Fruit fly (Drosophila melanogaster) whole organism, prepupa: Measurements from ENCODE around the gene CG10137.
A peak's percentile ranks its signal among the peaks of the same experiment; 100 is the strongest.

Experiments
- CG15336 ChIP-seq: fragments of 200-800 bp; sonication (Bioruptor generic); IDR thresholded peaks from 2 replicates; pipeline ENCODE4 v1.3.6; 2022; ENCODE audit warnings: missing biosample characterization, missing genetic modification characterization
- CG31627 ChIP-seq: fragments of 200-800 bp; sonication (Bioruptor generic); optimal IDR thresholded peaks from 3 replicates; lab custom pipeline; 2016; ENCODE audit warnings: missing biosample characterization, missing genetic modification characterization
- CG34406 ChIP-seq: fragments of 200-800 bp; sonication (Bioruptor generic); optimal IDR thresholded peaks from 3 replicates; lab custom pipeline; 2016; ENCODE audit warnings: missing biosample characterization, missing genetic modification characterization
- CG4318 ChIP-seq: fragments of 200-800 bp; sonication (Bioruptor generic); optimal IDR thresholded peaks from 3 replicates; lab custom pipeline; 2017; ENCODE audit warnings: missing biosample characterization, mild to moderate bottlenecking, missing genetic modification characterization
- CG8119 ChIP-seq: fragments of 200-800 bp; sonication (Bioruptor generic); IDR thresholded peaks from 3 replicates; pipeline ENCODE4 v1.3.6; 2022; ENCODE audit warnings: missing biosample characterization, missing genetic modification characterization
- CG9139 ChIP-seq: fragments of 200-800 bp; sonication (Bioruptor generic); optimal IDR thresholded peaks from 3 replicates; lab custom pipeline; 2017; ENCODE audit warnings: missing biosample characterization, mild to moderate bottlenecking, missing genetic modification characterization
- Eip93F ChIP-seq: fragments of 200-800 bp; sonication (Bioruptor generic); optimal IDR thresholded peaks from 2 replicates; lab custom pipeline; 2016; ENCODE audit warnings: missing biosample characterization, mild to moderate bottlenecking, missing genetic modification characterization
- Hr38 ChIP-seq: sonication (Bioruptor generic); optimal IDR thresholded peaks from 2 replicates; lab custom pipeline; 2016; ENCODE audit warnings: missing biosample characterization, missing genetic modification characterization
- Hr39 ChIP-seq: fragments of 200-800 bp; sonication (Bioruptor generic); optimal IDR thresholded peaks from 2 replicates; lab custom pipeline; 2016; ENCODE audit warnings: missing biosample characterization, missing genetic modification characterization
- Lpt ChIP-seq: fragments of 200-800 bp; sonication (Bioruptor generic); optimal IDR thresholded peaks from 3 replicates; lab custom pipeline; 2016; ENCODE audit warnings: missing biosample characterization, missing genetic modification characterization
- lz ChIP-seq: fragments of 200-800 bp; sonication (Bioruptor generic); optimal IDR thresholded peaks from 3 replicates; lab custom pipeline; 2016; ENCODE audit warnings: missing biosample characterization, missing genetic modification characterization
- ss ChIP-seq, 2 experiments: fragments of 200-800 bp; sonication (Bioruptor generic); optimal IDR thresholded peaks; 2 replicates in 1 of 2; 3 replicates in 1 of 2; lab custom pipeline; 2017 to 2018; ENCODE audit warnings: mild to moderate bottlenecking in 2 of 2, missing biosample characterization in 2 of 2, missing genetic modification characterization in 2 of 2, moderate library complexity in 1 of 2
- vri ChIP-seq: fragments of 200-800 bp; sonication (Bioruptor generic); optimal IDR thresholded peaks from 3 replicates; lab custom pipeline; 2016; ENCODE audit warnings: missing biosample characterization, mild to moderate bottlenecking, missing genetic modification characterization

dm6 chr2L:19518636-19519086, 7.8 kb upstream of the CG10137 start, which contains the start of gene CG10132:
- no peak for TF ChIP-seq Eip93F (GFP tag; lab: Kevin White, UChicago)
- no peak for TF ChIP-seq CG34406
- no peak for TF ChIP-seq CG9139
- TF ChIP-seq Lpt (GFP tag; lab: Kevin White, UChicago): peak; percentile 7
- no peak for TF ChIP-seq CG8119 (GFP tag; lab: Robert Waterston, UW)
- no peak for TF ChIP-seq CG31627 (GFP tag; lab: Kevin White, UChicago)
- no peak for TF ChIP-seq lz (GFP tag; lab: Kevin White, UChicago)
- TF ChIP-seq Hr39 (GFP tag; lab: Kevin White, UChicago): no peak
- TF ChIP-seq CG4318 (GFP tag; lab: Kevin White, UChicago): no peak
- no peak for TF ChIP-seq CG15336
- TF ChIP-seq vri (GFP tag; lab: Kevin White, UChicago): no peak
- no peak for TF ChIP-seq Hr38 (GFP tag; lab: Kevin White, UChicago)
- no peak for TF ChIP-seq ss (GFP tag; optimal IDR thresholded peaks at IDR 0.05; lab: Kevin White, UChicago)
